Fruit fly (Drosophila melanogaster) whole organism, embryonic: ENCODE results near the gene sif.

ENCODE experiments used
- Adf1 ChIP-seq: fragments of 200-800 bp; sonication (Bioruptor generic); IDR thresholded peaks from 2 replicates; pipeline ENCODE4 v1.3.6; 2022; ENCODE audit warnings: missing biosample characterization, missing genetic modification characterization
- B-H1 ChIP-seq: fragments of 200-800 bp; sonication (Bioruptor generic); IDR thresholded peaks from 3 replicates; pipeline ENCODE4 v1.3.6; 2022; ENCODE audit warnings: missing biosample characterization, missing genetic modification characterization
- BtbVII ChIP-seq: fragments of 200-800 bp; sonication (Bioruptor generic); optimal IDR thresholded peaks from 3 replicates; lab custom pipeline; 2017; ENCODE audit warnings: missing biosample characterization, mild to moderate bottlenecking, missing genetic modification characterization
- CG10366 ChIP-seq: fragments of 200-800 bp; sonication (Bioruptor generic); IDR thresholded peaks from 2 replicates; pipeline ENCODE4 v1.3.6; 2022; ENCODE audit warnings: missing biosample characterization, missing genetic modification characterization
- CG13624 ChIP-seq: fragments of 200-800 bp; sonication (Bioruptor generic); optimal IDR thresholded peaks from 2 replicates; lab custom pipeline; 2016; ENCODE audit warnings: missing biosample characterization, missing genetic modification characterization
- CG13894 ChIP-seq: fragments of 200-800 bp; sonication (Bioruptor generic); optimal IDR thresholded peaks from 3 replicates; lab custom pipeline; 2018; ENCODE audit warnings: missing biosample characterization, mild to moderate bottlenecking, missing genetic modification characterization, moderate library complexity
- CG14965 ChIP-seq: fragments of 200-800 bp; sonication (Bioruptor generic); optimal IDR thresholded peaks from 2 replicates; lab custom pipeline; 2016; ENCODE audit warnings: missing biosample characterization, missing genetic modification characterization, borderline replicate concordance
- CG16863 ChIP-seq: fragments of 200-800 bp; sonication (Bioruptor generic); optimal IDR thresholded peaks from 3 replicates; lab custom pipeline; 2016; ENCODE audit warnings: missing biosample characterization, missing genetic modification characterization
- CG17912 ChIP-seq: fragments of 200-800 bp; sonication (Bioruptor generic); optimal IDR thresholded peaks from 2 replicates; lab custom pipeline; 2018; ENCODE audit warnings: missing biosample characterization, mild to moderate bottlenecking, missing genetic modification characterization
- CG18011 ChIP-seq: fragments of 200-800 bp; sonication (Bioruptor generic); optimal IDR thresholded peaks from 2 replicates; lab custom pipeline; 2017; ENCODE audit warnings: missing biosample characterization, missing genetic modification characterization, mild to moderate bottlenecking, moderate library complexity, missing genotype
- CG30403 ChIP-seq: fragments of 200-800 bp; sonication (Bioruptor generic); optimal IDR thresholded peaks from 3 replicates; lab custom pipeline; 2016; ENCODE audit warnings: missing biosample characterization, missing genetic modification characterization
- CG31441 ChIP-seq: fragments of 200-800 bp; sonication (Bioruptor generic); IDR thresholded peaks from 2 replicates; pipeline ENCODE4 v1.3.6; 2022; ENCODE audit warnings: missing biosample characterization, missing genetic modification characterization
- CG33557 ChIP-seq: fragments of 200-800 bp; sonication (Bioruptor generic); optimal IDR thresholded peaks from 2 replicates; lab custom pipeline; 2019; ENCODE audit warnings: missing biosample characterization, mild to moderate bottlenecking, missing genetic modification characterization, moderate library complexity
- CG5245 ChIP-seq: fragments of 200-800 bp; sonication (Bioruptor generic); optimal IDR thresholded peaks from 3 replicates; lab custom pipeline; 2016; ENCODE audit warnings: missing biosample characterization, missing genetic modification characterization
- CG6683 ChIP-seq: fragments of 200-800 bp; sonication (Bioruptor generic); optimal IDR thresholded peaks from 2 replicates; lab custom pipeline; 2017; ENCODE audit warnings: missing biosample characterization, mild to moderate bottlenecking, missing genetic modification characterization, missing genetic modification reagents
- CG7963 ChIP-seq: fragments of 200-800 bp; sonication (Bioruptor generic); IDR thresholded peaks from 3 replicates; pipeline ENCODE4 v1.3.6; 2022; ENCODE audit warnings: missing biosample characterization, missing genetic modification characterization; ENCODE audit not compliant: partially characterized antibody
- CG7987 ChIP-seq: fragments of 200-800 bp; sonication (Bioruptor generic); optimal IDR thresholded peaks from 2 replicates; lab custom pipeline; 2018; ENCODE audit warnings: missing biosample characterization, mild to moderate bottlenecking, missing genetic modification characterization, moderate library complexity
- Dip2 ChIP-seq: fragments of 200-800 bp; sonication (Bioruptor generic); IDR thresholded peaks from 2 replicates; pipeline ENCODE4 v1.3.6; 2022; ENCODE audit warnings: missing biosample characterization, missing genetic modification characterization
- Doc2 ChIP-seq: fragments of 200-800 bp; sonication (Bioruptor generic); IDR thresholded peaks from 2 replicates; pipeline ENCODE4 v1.3.6; 2022; ENCODE audit warnings: missing biosample characterization, missing genetic modification characterization
- Ets65A ChIP-seq: fragments of 200-800 bp; sonication (Bioruptor generic); peaks from one replicate; lab custom pipeline; 2016; ENCODE audit warnings: missing biosample characterization, missing genetic modification characterization
- HLH4C ChIP-seq: fragments of 200-800 bp; sonication (Bioruptor generic); IDR thresholded peaks from 3 replicates; pipeline ENCODE4 v1.3.6; 2022; ENCODE audit warnings: missing biosample characterization, missing genetic modification characterization; ENCODE audit not compliant: partially characterized antibody
- Hmr ChIP-seq: fragments of 200-800 bp; sonication (Bioruptor generic); optimal IDR thresholded peaks from 3 replicates; lab custom pipeline; 2017; ENCODE audit warnings: mild to moderate bottlenecking, missing biosample characterization, missing genetic modification reagents, missing genetic modification characterization
- Jarid2 ChIP-seq: fragments of 200-800 bp; sonication (Bioruptor generic); optimal IDR thresholded peaks from 3 replicates; lab custom pipeline; 2017; ENCODE audit warnings: mild to moderate bottlenecking, missing biosample characterization, missing genetic modification reagents, missing genetic modification characterization
- MTF-1 ChIP-seq: fragments of 200-800 bp; sonication (Bioruptor generic); optimal IDR thresholded peaks from 2 replicates; lab custom pipeline; 2018; ENCODE audit warnings: missing biosample characterization, mild to moderate bottlenecking, missing genetic modification characterization, borderline replicate concordance
- Max ChIP-seq: fragments of 200-800 bp; sonication (Bioruptor generic); optimal IDR thresholded peaks from 2 replicates; lab custom pipeline; 2016; ENCODE audit warnings: missing biosample characterization, mild to moderate bottlenecking, missing genetic modification characterization
- NC2α ChIP-seq: fragments of 200-800 bp; sonication (Bioruptor generic); optimal IDR thresholded peaks from 2 replicates; lab custom pipeline; 2016; ENCODE audit warnings: missing biosample characterization, missing genetic modification characterization
- Opbp ChIP-seq: fragments of 200-800 bp; sonication (Bioruptor generic); IDR thresholded peaks from 3 replicates; pipeline ENCODE4 v1.3.6; 2022; ENCODE audit warnings: missing biosample characterization, missing genetic modification characterization; ENCODE audit not compliant: partially characterized antibody
- ase ChIP-seq: fragments of 200-800 bp; sonication (Bioruptor generic); IDR thresholded peaks from 3 replicates; pipeline ENCODE4 v1.3.6; 2022; ENCODE audit warnings: missing biosample characterization, missing genetic modification characterization
- az2 ChIP-seq: fragments of 200-800 bp; sonication (Bioruptor generic); optimal IDR thresholded peaks from 3 replicates; lab custom pipeline; 2016; ENCODE audit warnings: missing biosample characterization, missing genetic modification characterization
- bbx ChIP-seq: fragments of 200-800 bp; sonication (Bioruptor generic); IDR thresholded peaks from 2 replicates; pipeline ENCODE4 v1.3.6; 2022; ENCODE audit warnings: missing biosample characterization, missing genetic modification characterization; ENCODE audit not compliant: partially characterized antibody
- bcd ChIP-seq: fragments of 200-800 bp; sonication (Bioruptor generic); optimal IDR thresholded peaks from 2 replicates; lab custom pipeline; 2017; ENCODE audit warnings: missing biosample characterization, mild to moderate bottlenecking, missing genetic modification characterization
- br ChIP-seq: fragments of >200 bp; optimal IDR thresholded peaks from 2 replicates; lab custom pipeline; 2017
- chm ChIP-seq: fragments of 200-800 bp; sonication (Bioruptor generic); IDR thresholded peaks from 2 replicates; pipeline ENCODE4 v1.3.6; 2022; ENCODE audit warnings: missing biosample characterization, missing genetic modification characterization
- dm ChIP-seq: fragments of 200-800 bp; sonication (Bioruptor generic); optimal IDR thresholded peaks from 3 replicates; lab custom pipeline; 2016; ENCODE audit warnings: missing biosample characterization, missing genetic modification characterization
- ems ChIP-seq: fragments of 200-800 bp; sonication (Bioruptor generic); optimal IDR thresholded peaks from 3 replicates; lab custom pipeline; 2016; ENCODE audit warnings: missing biosample characterization, missing genetic modification characterization
- grn ChIP-seq: fragments of 200-800 bp; sonication (Bioruptor generic); optimal IDR thresholded peaks from 3 replicates; lab custom pipeline; 2017; ENCODE audit warnings: missing biosample characterization, missing genetic modification characterization
- jing ChIP-seq: fragments of 200-800 bp; sonication (Bioruptor generic); optimal IDR thresholded peaks from 2 replicates; lab custom pipeline; 2018; ENCODE audit warnings: missing biosample characterization, mild to moderate bottlenecking, missing genetic modification characterization
- maf-S ChIP-seq: fragments of 200-800 bp; sonication (Bioruptor generic); optimal IDR thresholded peaks from 2 replicates; lab custom pipeline; 2016; ENCODE audit warnings: missing biosample characterization, missing genetic modification characterization
- nom ChIP-seq: fragments of 200-800 bp; sonication (Bioruptor generic); optimal IDR thresholded peaks from 2 replicates; lab custom pipeline; 2017; ENCODE audit warnings: missing biosample characterization, missing genetic modification characterization, mild to moderate bottlenecking, moderate library complexity, missing genetic modification reagents
- odd ChIP-seq: fragments of 200-800 bp; sonication (Bioruptor generic); optimal IDR thresholded peaks from 2 replicates; lab custom pipeline; 2017; ENCODE audit warnings: missing biosample characterization, mild to moderate bottlenecking, missing genetic modification characterization
- otp ChIP-seq: fragments of 200-800 bp; sonication (Bioruptor generic); IDR thresholded peaks from 3 replicates; pipeline ENCODE4, ENCODE4 v1.3.6; 2022; ENCODE audit warnings: missing biosample characterization, missing genetic modification characterization
- p53 ChIP-seq: fragments of 200-800 bp; sonication (Bioruptor generic); optimal IDR thresholded peaks from 2 replicates; lab custom pipeline; 2016; ENCODE audit warnings: missing biosample characterization, missing genetic modification characterization
- rib ChIP-seq: fragments of 200-800 bp; sonication (Bioruptor generic); IDR thresholded peaks from 2 replicates; pipeline ENCODE4 v1.3.6; 2022; ENCODE audit warnings: missing biosample characterization, missing genetic modification characterization
- sens ChIP-seq: fragments of 200-800 bp; sonication (Bioruptor generic); peaks from one replicate; lab custom pipeline; 2016; ENCODE audit warnings: missing biosample characterization, missing genetic modification characterization
- toy ChIP-seq: fragments of 200-800 bp; sonication (Bioruptor generic); IDR thresholded peaks from 2 replicates; pipeline ENCODE4 v1.3.6; 2022; ENCODE audit warnings: missing biosample characterization, missing genetic modification characterization
- ttk ChIP-seq: fragments of 200-800 bp; sonication (Bioruptor generic); IDR thresholded peaks from 2 replicates; pipeline ENCODE4 v2.1.2; 2022; ENCODE audit warnings: missing biosample characterization, missing genetic modification characterization
- vfl ChIP-seq: fragments of 200-800 bp; sonication (Bioruptor generic); optimal IDR thresholded peaks from 2 replicates; lab custom pipeline; 2016; ENCODE audit warnings: missing biosample characterization, missing genetic modification characterization
- vvl ChIP-seq: fragments of 200-800 bp; sonication (Bioruptor generic); IDR thresholded peaks from 2 replicates; pipeline ENCODE4 v1.3.6; 2022; ENCODE audit warnings: missing biosample characterization, missing genetic modification characterization
- wdn ChIP-seq: fragments of 200-800 bp; sonication (Bioruptor generic); IDR thresholded peaks from 2 replicates; pipeline ENCODE4 v1.3.6; 2022; ENCODE audit warnings: missing biosample characterization, missing genetic modification characterization
- yki ChIP-seq: fragments of >200 bp; optimal IDR thresholded peaks from 3 replicates; lab custom pipeline; 2018
- z ChIP-seq: fragments of 200-800 bp; sonication (Bioruptor generic); IDR thresholded peaks from 3 replicates; pipeline ENCODE4 v1.3.6; 2022; ENCODE audit warnings: missing biosample characterization, missing genetic modification characterization

Gene sif

DNA sequence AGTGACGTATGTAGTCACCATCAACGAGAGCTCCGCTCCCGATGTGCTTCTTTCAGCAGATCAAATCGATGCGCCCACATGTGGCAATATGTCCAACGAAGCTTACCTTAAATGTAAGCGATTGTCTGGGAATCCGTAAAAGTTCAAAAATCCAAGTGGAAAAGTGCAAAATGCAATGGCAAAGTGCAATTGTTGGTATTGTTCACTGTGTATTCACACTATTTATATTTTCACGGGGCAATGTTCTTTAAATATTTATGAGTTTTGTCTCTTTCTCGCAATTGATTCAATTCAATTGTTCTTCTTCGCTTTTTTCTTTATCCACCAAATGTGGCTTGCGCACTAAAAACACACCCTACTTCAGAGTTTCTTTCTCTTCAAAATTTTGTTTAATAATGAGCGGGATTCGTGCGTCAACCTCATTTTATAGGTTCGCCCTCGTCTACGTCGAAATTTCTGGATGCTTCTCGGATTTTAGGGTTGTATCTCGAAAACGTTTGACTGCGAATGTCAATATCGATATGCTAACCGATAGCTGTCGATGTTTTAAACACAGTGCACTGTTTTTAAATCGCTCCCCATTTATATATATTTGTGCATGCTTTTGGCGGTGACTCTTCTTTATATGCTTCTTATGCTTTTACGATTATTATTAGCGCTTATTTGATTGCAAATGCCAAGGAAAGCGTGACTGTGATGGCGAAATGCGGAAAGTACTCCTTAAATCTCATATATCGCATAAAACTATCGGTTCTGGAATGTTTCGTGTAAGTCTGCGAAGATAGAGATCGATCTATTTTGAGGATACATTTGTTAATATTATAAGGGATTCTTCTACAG, 94.2 kb downstream of the sif start, which contains the start of gene DnaJ-1 (continued):
- TF ChIP-seq BtbVII (GFP tag; lab: Kevin White, UChicago) (peak; percentile 40), otp (GFP tag; lab: Robert Waterston, UW) (no peak), sens (peak; percentile 82), B-H1 (GFP tag; lab: Robert Waterston, UW) (no peak), CG5245 (GFP tag; lab: Kevin White, UChicago) (no peak), Jarid2 (peak; percentile 78), jing (GFP tag; lab: Kevin White, UChicago) (no peak), Opbp (GFP tag; lab: Robert Waterston, UW) (peak; percentile 96), odd (GFP tag; lab: Kevin White, UChicago) (peak; percentile 54), ems (GFP tag; lab: Kevin White, UChicago) (peak; percentile 16), MTF-1 (GFP tag; lab: Kevin White, UChicago) (peak; percentile 42), br (no peak), nom (GFP tag; lab: Kevin White, UChicago) (peak; percentile 92), Ets65A (GFP tag; lab: Kevin White, UChicago) (peak; percentile 96), bcd (GFP tag; lab: Kevin White, UChicago) (no peak), CG14965 (GFP tag; lab: Kevin White, UChicago) (no peak), Dip2 (GFP tag; lab: Robert Waterston, UW) (no peak), NC2α (peak; percentile 32), CG30403 (GFP tag; lab: Kevin White, UChicago) (no peak), vfl (GFP tag; lab: Kevin White, UChicago) (no peak), ttk (GFP tag; lab: Robert Waterston, UW) (peak; percentile 32; the same call in 1 of the 2 replicates), bbx (GFP tag; lab: Robert Waterston, UW) (peak; percentile 96), CG7987 (GFP tag; lab: Kevin White, UChicago) (no peak), Max (GFP tag; lab: Kevin White, UChicago) (peak; percentile 10), CG13894 (peak; percentile 75), maf-S (GFP tag; lab: Kevin White, UChicago) (no peak), p53 (no peak), CG31441 (no peak), ase (GFP tag; lab: Robert Waterston, UW) (no peak), Adf1 (peak; percentile 25; the same call in 1 of the 2 replicates), Doc2 (GFP tag; lab: Robert Waterston, UW) (no peak), HLH4C (GFP tag; lab: Robert Waterston, UW) (peak; percentile 96), dm (peak; percentile 45), chm (GFP tag; lab: Robert Waterston, UW) (peak; percentile 26; the same call in 1 of the 2 replicates), toy (GFP tag; lab: Robert Waterston, UW) (no peak), az2 (GFP tag; lab: Kevin White, UChicago) (no peak), CG33557 (GFP tag; lab: Kevin White, UChicago) (no peak), CG13624 (peak; percentile 22), grn (peak; percentile 68), CG18011 (GFP tag; lab: Kevin White, UChicago) (no peak), CG17912 (GFP tag; lab: Kevin White, UChicago) (peak; percentile 27), CG7963 (GFP tag; lab: Robert Waterston, UW) (peak; percentile 95), CG10366 (GFP tag; lab: Robert Waterston, UW) (no peak), wdn (GFP tag; lab: Robert Waterston, UW) (no peak), vvl (GFP tag; lab: Robert Waterston, UW) (peak; percentile 50), Hmr (GFP tag; lab: Kevin White, UChicago) (peak; percentile 61), yki (lab: Kevin White, UChicago) (no peak), CG16863 (GFP tag; lab: Kevin White, UChicago) (no peak), CG6683 (GFP tag; lab: Kevin White, UChicago) (no peak), rib (GFP tag; lab: Robert Waterston, UW) (no peak), z (GFP tag; lab: Robert Waterston, UW) (no peak)
